Fruit fly (Drosophila melanogaster) whole organism, embryonic: ENCODE results near the gene g.

ENCODE experiments used
- ATbp ChIP-seq: fragments of 200-800 bp; sonication (Bioruptor generic); optimal IDR thresholded peaks from 2 replicates; lab custom pipeline; 2017; ENCODE audit warnings: missing biosample characterization, mild to moderate bottlenecking, missing genetic modification characterization, missing genetic modification reagents
- Ada2b ChIP-seq: fragments of 200-800 bp; sonication (Bioruptor generic); IDR thresholded peaks from 2 replicates; pipeline ENCODE4 v1.3.6; 2022; ENCODE audit warnings: missing biosample characterization, missing genetic modification characterization
- Awh ChIP-seq: fragments of 200-800 bp; sonication (Bioruptor generic); IDR thresholded peaks from 2 replicates; pipeline ENCODE4, ENCODE4 v1.3.6; 2022; ENCODE audit warnings: missing biosample characterization, missing genetic modification characterization
- Bdp1 ChIP-seq: fragments of 200-800 bp; sonication (Bioruptor generic); optimal IDR thresholded peaks from 3 replicates; lab custom pipeline; 2016; ENCODE audit warnings: missing biosample characterization, missing genetic modification characterization
- CG10267 ChIP-seq: fragments of 200-800 bp; sonication (Bioruptor generic); optimal IDR thresholded peaks from 2 replicates; lab custom pipeline; 2018; ENCODE audit warnings: missing biosample characterization, mild to moderate bottlenecking, missing genetic modification characterization, moderate library complexity
- CG10565 ChIP-seq: fragments of 200-800 bp; sonication (Bioruptor generic); optimal IDR thresholded peaks from 3 replicates; lab custom pipeline; 2016; ENCODE audit warnings: missing biosample characterization, mild to moderate bottlenecking, missing genetic modification characterization
- CG14710 ChIP-seq: fragments of 200-800 bp; sonication (Bioruptor generic); optimal IDR thresholded peaks from 3 replicates; lab custom pipeline; 2019; ENCODE audit warnings: missing biosample characterization, mild to moderate bottlenecking, missing genetic modification characterization, moderate library complexity
- CG15479 ChIP-seq: fragments of 200-800 bp; sonication (Bioruptor generic); optimal IDR thresholded peaks from 3 replicates; lab custom pipeline; 2019; ENCODE audit warnings: missing biosample characterization, mild to moderate bottlenecking, missing genetic modification characterization, moderate library complexity
- CG17829 ChIP-seq: fragments of 200-800 bp; optimal IDR thresholded peaks from 2 replicates; lab custom pipeline; 2019; ENCODE audit warnings: missing biosample characterization, mild to moderate bottlenecking, missing genetic modification characterization, moderate library complexity
- CG18262 ChIP-seq: fragments of 200-800 bp; optimal IDR thresholded peaks from 3 replicates; lab custom pipeline; 2019; ENCODE audit warnings: missing biosample characterization, mild to moderate bottlenecking, missing genetic modification characterization, moderate library complexity
- CG2712 ChIP-seq: fragments of 200-800 bp; optimal IDR thresholded peaks from 3 replicates; lab custom pipeline; 2019; ENCODE audit warnings: missing biosample characterization, mild to moderate bottlenecking, missing genetic modification characterization, moderate library complexity
- CG30403 ChIP-seq: fragments of 200-800 bp; sonication (Bioruptor generic); optimal IDR thresholded peaks from 3 replicates; lab custom pipeline; 2016; ENCODE audit warnings: missing biosample characterization, missing genetic modification characterization
- CG31388 ChIP-seq: fragments of 200-800 bp; sonication (Bioruptor generic); optimal IDR thresholded peaks from 2 replicates; lab custom pipeline; 2016; ENCODE audit warnings: missing biosample characterization, missing genetic modification characterization
- CG32532 ChIP-seq: fragments of 200-800 bp; sonication (Bioruptor generic); IDR thresholded peaks from 2 replicates; pipeline ENCODE4 v1.3.6; 2022; ENCODE audit warnings: missing biosample characterization, missing genetic modification characterization
- CG33213 ChIP-seq: fragments of 200-800 bp; sonication (Bioruptor generic); optimal IDR thresholded peaks from 3 replicates; lab custom pipeline; 2016; ENCODE audit warnings: missing biosample characterization, missing genetic modification characterization
- CG3847 ChIP-seq: fragments of 200-800 bp; sonication (Bioruptor generic); IDR thresholded peaks from 2 replicates; pipeline ENCODE4 v1.3.6; 2022; ENCODE audit warnings: missing biosample characterization, missing genetic modification characterization
- CG6765 ChIP-seq: fragments of 200-800 bp; sonication (Bioruptor generic); optimal IDR thresholded peaks from 3 replicates; lab custom pipeline; 2017; ENCODE audit warnings: missing biosample characterization, mild to moderate bottlenecking, missing genetic modification characterization
- CG7271 ChIP-seq: fragments of 200-800 bp; sonication (Bioruptor generic); optimal IDR thresholded peaks from 2 replicates; lab custom pipeline; 2018; ENCODE audit warnings: missing biosample characterization, mild to moderate bottlenecking, missing genetic modification characterization, moderate library complexity
- CG7963 ChIP-seq: fragments of 200-800 bp; sonication (Bioruptor generic); IDR thresholded peaks from 3 replicates; pipeline ENCODE4 v1.3.6; 2022; ENCODE audit warnings: missing biosample characterization, missing genetic modification characterization; ENCODE audit not compliant: partially characterized antibody
- CG7987 ChIP-seq: fragments of 200-800 bp; sonication (Bioruptor generic); optimal IDR thresholded peaks from 2 replicates; lab custom pipeline; 2018; ENCODE audit warnings: missing biosample characterization, mild to moderate bottlenecking, missing genetic modification characterization, moderate library complexity
- CG8290 ChIP-seq, 3 experiments: fragments of 200-800 bp; sonication (Bioruptor generic); optimal IDR thresholded peaks; 2 replicates each; lab custom pipeline; 2016 to 2019; ENCODE audit warnings: missing biosample characterization in 3 of 3, missing genetic modification characterization in 3 of 3, mild to moderate bottlenecking in 2 of 3, moderate library complexity in 1 of 3
- CG8478 ChIP-seq: fragments of >200 bp; optimal IDR thresholded peaks from 2 replicates; lab custom pipeline; 2018
- Drgx ChIP-seq: fragments of 200-800 bp; sonication (Bioruptor generic); IDR thresholded peaks from 2 replicates; pipeline ENCODE4 v1.3.6; 2022; ENCODE audit warnings: missing biosample characterization, missing genetic modification characterization
- Eip74EF ChIP-seq, 2 experiments: fragments of 200-800 bp in 1 of 2; fragments of >200 bp in 1 of 2; sonication (Bioruptor generic) in 1 of 2; optimal IDR thresholded peaks; 2 replicates each; lab custom pipeline; 2017 to 2019; ENCODE audit warnings: missing biosample characterization in 2 of 2, missing genetic modification characterization in 2 of 2, mild to moderate bottlenecking in 1 of 2, moderate library complexity in 1 of 2
- GATAe ChIP-seq: fragments of 200-800 bp; sonication (Bioruptor generic); conservative IDR thresholded peaks from 2 replicates; pipeline ENCODE4 v1.3.6; 2022; ENCODE audit warnings: missing biosample characterization, missing genetic modification characterization
- HmgZ ChIP-seq: fragments of 200-800 bp; sonication (Bioruptor generic); optimal IDR thresholded peaks from 2 replicates; lab custom pipeline; 2018; ENCODE audit warnings: missing biosample characterization, mild to moderate bottlenecking, missing genetic modification characterization
- Kr ChIP-seq: fragments of 200-800 bp; sonication (Bioruptor generic); optimal IDR thresholded peaks from 2 replicates; lab custom pipeline; 2017; ENCODE audit warnings: missing biosample characterization, mild to moderate bottlenecking, missing genetic modification characterization
- Myb ChIP-seq: fragments of 200-800 bp; sonication (Bioruptor generic); optimal IDR thresholded peaks from 2 replicates; lab custom pipeline; 2016; ENCODE audit warnings: missing biosample characterization, missing genetic modification characterization
- Oaz ChIP-seq: fragments of 200-800 bp; sonication (Bioruptor generic); IDR thresholded peaks from 2 replicates; pipeline ENCODE4 v1.3.6; 2022; ENCODE audit warnings: missing biosample characterization, missing genetic modification characterization
- Ptx1 ChIP-seq: fragments of 200-800 bp; sonication (Bioruptor generic); IDR thresholded peaks from 2 replicates; pipeline ENCODE4 v1.3.6; 2022; ENCODE audit warnings: missing biosample characterization, missing genetic modification characterization
- Side ChIP-seq: fragments of 200-800 bp; sonication (Bioruptor generic); optimal IDR thresholded peaks from 2 replicates; lab custom pipeline; 2016; ENCODE audit warnings: missing biosample characterization, missing genetic modification characterization
- ase ChIP-seq: fragments of 200-800 bp; sonication (Bioruptor generic); IDR thresholded peaks from 3 replicates; pipeline ENCODE4 v1.3.6; 2022; ENCODE audit warnings: missing biosample characterization, missing genetic modification characterization
- bab2 ChIP-seq: fragments of 200-800 bp; sonication (Bioruptor generic); optimal IDR thresholded peaks from 2 replicates; lab custom pipeline; 2016; ENCODE audit warnings: missing biosample characterization, missing genetic modification characterization
- bowl ChIP-seq: fragments of 200-800 bp; sonication (Bioruptor generic); IDR thresholded peaks from 2 replicates; pipeline ENCODE4 v1.3.6; 2022; ENCODE audit warnings: missing biosample characterization, missing genetic modification characterization
- br ChIP-seq: fragments of >200 bp; optimal IDR thresholded peaks from 2 replicates; lab custom pipeline; 2017
- caup ChIP-seq: fragments of 200-800 bp; sonication (Bioruptor generic); optimal IDR thresholded peaks from 3 replicates; lab custom pipeline; 2017; ENCODE audit warnings: missing biosample characterization, mild to moderate bottlenecking, missing genetic modification characterization, moderate library complexity; ENCODE audit not compliant: severe bottlenecking
- chif ChIP-seq, 2 experiments: fragments of 200-800 bp; sonication (Bioruptor generic); optimal IDR thresholded peaks; 3 replicates each; lab custom pipeline; 2016; ENCODE audit warnings: missing biosample characterization in 2 of 2, missing genetic modification characterization in 2 of 2
- dpn ChIP-seq, 2 experiments: fragments of 200-800 bp; sonication (Bioruptor generic); optimal IDR thresholded peaks; 3 replicates each; lab custom pipeline; 2016; ENCODE audit warnings: missing biosample characterization in 2 of 2, missing genetic modification characterization in 2 of 2
- esg ChIP-seq: fragments of 200-800 bp; sonication (Bioruptor generic); conservative IDR thresholded peaks from 2 replicates; pipeline ENCODE4 v1.3.6; 2022; ENCODE audit warnings: missing biosample characterization, missing genetic modification characterization
- fd102C ChIP-seq: fragments of 200-800 bp; sonication (Bioruptor generic); optimal IDR thresholded peaks from 2 replicates; lab custom pipeline; 2018; ENCODE audit warnings: missing biosample characterization, mild to moderate bottlenecking, missing genetic modification characterization, moderate library complexity
- fd64A ChIP-seq: fragments of 200-800 bp; sonication (Bioruptor generic); optimal IDR thresholded peaks from 3 replicates; lab custom pipeline; 2018; ENCODE audit warnings: missing biosample characterization, mild to moderate bottlenecking, missing genetic modification characterization
- gcm ChIP-seq: fragments of 200-800 bp; sonication (Bioruptor generic); optimal IDR thresholded peaks from 2 replicates; lab custom pipeline; 2019; ENCODE audit warnings: missing biosample characterization, mild to moderate bottlenecking, missing genetic modification characterization, moderate library complexity
- gcm2 ChIP-seq: fragments of 200-800 bp; sonication (Bioruptor generic); optimal IDR thresholded peaks from 2 replicates; lab custom pipeline; 2016; ENCODE audit warnings: missing biosample characterization, missing genetic modification characterization
- jumu ChIP-seq: fragments of 200-800 bp; sonication (Bioruptor generic); optimal IDR thresholded peaks from 3 replicates; lab custom pipeline; 2016; ENCODE audit warnings: missing biosample characterization, missing genetic modification characterization
- lab ChIP-seq: fragments of 200-800 bp; sonication (Bioruptor generic); optimal IDR thresholded peaks from 3 replicates; lab custom pipeline; 2017; ENCODE audit warnings: missing biosample characterization, missing genetic modification characterization, mild to moderate bottlenecking, moderate library complexity, missing genetic modification reagents
- maf-S ChIP-seq: fragments of 200-800 bp; sonication (Bioruptor generic); optimal IDR thresholded peaks from 2 replicates; lab custom pipeline; 2016; ENCODE audit warnings: missing biosample characterization, missing genetic modification characterization
- pum ChIP-seq: fragments of 200-800 bp; sonication (Bioruptor generic); optimal IDR thresholded peaks from 2 replicates; lab custom pipeline; 2016; ENCODE audit warnings: missing biosample characterization, missing genetic modification characterization
- sisA ChIP-seq: fragments of 200-800 bp; sonication (Bioruptor generic); IDR thresholded peaks from 2 replicates; pipeline ENCODE4 v1.3.6; 2022; ENCODE audit warnings: missing biosample characterization, missing genetic modification characterization
- stc ChIP-seq: fragments of 200-800 bp; sonication (Bioruptor generic); IDR thresholded peaks from 2 replicates; pipeline ENCODE4 v1.3.6; 2022; ENCODE audit warnings: missing biosample characterization, missing genetic modification characterization
- tll ChIP-seq, 2 experiments: fragments of 200-800 bp in 1 of 2; fragments of >200 bp in 1 of 2; sonication (Bioruptor generic) in 1 of 2; optimal IDR thresholded peaks; 2 replicates each; lab custom pipeline; 2017 to 2019; ENCODE audit warnings: missing biosample characterization in 2 of 2, missing genetic modification characterization in 2 of 2, mild to moderate bottlenecking in 1 of 2, moderate library complexity in 1 of 2
- yki ChIP-seq: fragments of >200 bp; optimal IDR thresholded peaks from 3 replicates; lab custom pipeline; 2018

g gene

DNA sequence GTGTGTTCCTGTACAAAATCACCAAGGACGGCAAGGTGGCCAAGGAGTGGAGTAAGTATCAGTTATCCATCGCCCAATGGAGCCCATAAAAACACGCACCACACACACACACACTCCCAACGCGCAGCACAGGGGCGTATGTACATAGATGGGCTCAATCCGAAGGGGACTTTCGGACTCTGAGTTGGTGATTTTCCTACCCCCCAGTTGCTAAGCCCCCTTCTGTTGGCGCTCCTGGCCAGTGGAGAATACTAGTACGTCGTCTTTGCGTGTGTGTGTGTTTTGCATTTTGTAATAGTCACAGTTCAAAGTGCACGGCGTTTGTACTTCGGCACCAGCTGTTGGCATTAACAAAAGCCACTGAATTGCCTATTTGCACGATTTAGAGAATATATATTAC, 4.0 kb upstream of the g start (continued):
- TF ChIP-seq CG2712 (tag; lab: Kevin White, UChicago), result peak; percentile 69
- TF ChIP-seq CG14710 (tag; lab: Kevin White, UChicago), result peak; percentile 26
- TF ChIP-seq CG30403 (GFP tag; lab: Kevin White, UChicago), result peak; percentile 72
- peak; percentile 71 for TF ChIP-seq CG17829 (tag; lab: Kevin White, UChicago)
- TF ChIP-seq yki (lab: Kevin White, UChicago), result no peak
- TF ChIP-seq fd64A (GFP tag; lab: Kevin White, UChicago), result peak; percentile 15
- peak; percentile 74 for TF ChIP-seq CG3847 (GFP tag; lab: Robert Waterston, UW)
- peak; percentile 49 for TF ChIP-seq Bdp1 (GFP tag; lab: Kevin White, UChicago)
- peak; percentile 85 for TF ChIP-seq sisA (GFP tag; lab: Robert Waterston, UW)
- peak; percentile 86 for TF ChIP-seq Ptx1 (GFP tag; lab: Robert Waterston, UW)
- peak; percentile 80 for TF ChIP-seq Side (GFP tag; lab: Kevin White, UChicago)
- peak; percentile 83 for TF ChIP-seq pum (GFP tag; lab: Kevin White, UChicago)
- peak; percentile 89 for TF ChIP-seq bab2 (GFP tag; lab: Kevin White, UChicago)
- TF ChIP-seq CG10267 (tag; lab: Kevin White, UChicago), result peak; percentile 48
- TF ChIP-seq dpn (GFP tag; optimal IDR thresholded peaks at IDR 0.05; lab: Kevin White, UChicago), result peak; percentile 69 to 89
- no peak for TF ChIP-seq CG7271
- TF ChIP-seq bowl (GFP tag; lab: Robert Waterston, UW), result peak; percentile 74
- TF ChIP-seq Awh (GFP tag; lab: Robert Waterston, UW), result peak; percentile 46; the same call in 1 of the 2 replicates
- peak in 1 of 2 experiments; percentile 12 for TF ChIP-seq Eip74EF (GFP tag; optimal IDR thresholded peaks at IDR 0.05; lab: Kevin White, UChicago)
- peak; percentile 80 for TF ChIP-seq ATbp
- TF ChIP-seq Drgx (GFP tag; lab: Robert Waterston, UW), result peak; percentile 92
- no peak for TF ChIP-seq CG7963 (GFP tag; lab: Robert Waterston, UW)
- TF ChIP-seq CG6765 (GFP tag; lab: Kevin White, UChicago), result peak; percentile 80
- TF ChIP-seq gcm, result peak; percentile 47
- TF ChIP-seq Ada2b (GFP tag; lab: Robert Waterston, UW), result peak; percentile 85
- peak; percentile 75 for TF ChIP-seq CG7987
- no peak for TF ChIP-seq tll (GFP tag; optimal IDR thresholded peaks at IDR 0.05; lab: Kevin White, UChicago)
- TF ChIP-seq Kr (GFP tag; lab: Kevin White, UChicago), result no peak
- peak; percentile 68 for TF ChIP-seq maf-S (GFP tag; lab: Kevin White, UChicago)
- no peak for TF ChIP-seq CG31388 (GFP tag; lab: Kevin White, UChicago)
- peak; percentile 35 for TF ChIP-seq CG18262 (tag; lab: Kevin White, UChicago)
- no peak for TF ChIP-seq br (lab: Kevin White, UChicago)
- peak; percentile 58 for TF ChIP-seq Myb
- TF ChIP-seq CG33213, result peak; percentile 47
- TF ChIP-seq CG10565 (GFP tag; lab: Kevin White, UChicago), result no peak
- TF ChIP-seq jumu (GFP tag; lab: Kevin White, UChicago), result peak; percentile 79
- TF ChIP-seq CG32532 (GFP tag; lab: Robert Waterston, UW), result peak; percentile 91
- no peak for TF ChIP-seq CG8478 (lab: Kevin White, UChicago)
- peak; percentile 76 for TF ChIP-seq HmgZ (tag; lab: Kevin White, UChicago)
- peak; percentile 59; the same call in 1 of the 2 replicates for TF ChIP-seq esg (GFP tag; lab: Robert Waterston, UW)
- TF ChIP-seq stc (GFP tag; lab: Robert Waterston, UW), result peak; percentile 75
- peak; percentile 65; the same call in 2 of the 3 replicates for TF ChIP-seq ase (GFP tag; lab: Robert Waterston, UW)
- no peak for TF ChIP-seq CG15479
- TF ChIP-seq CG8290 (GFP tag; optimal IDR thresholded peaks at IDR 0.05; lab: Kevin White, UChicago), result no peak
- peak in 1 of 2 experiments; percentile 98 for TF ChIP-seq CG8290 (tag; optimal IDR thresholded peaks at IDR 0.05; lab: Kevin White, UChicago)
- no peak for TF ChIP-seq GATAe (GFP tag; lab: Robert Waterston, UW)
- peak; percentile 80 for TF ChIP-seq caup (GFP tag; lab: Kevin White, UChicago)
- TF ChIP-seq fd102C (GFP tag; lab: Kevin White, UChicago), result no peak
- TF ChIP-seq gcm2 (GFP tag; lab: Kevin White, UChicago), result peak; percentile 71
- TF ChIP-seq lab (GFP tag; lab: Kevin White, UChicago), result peak; percentile 91
- TF ChIP-seq chif (GFP tag; optimal IDR thresholded peaks at IDR 0.05; lab: Kevin White, UChicago), result peak; percentile 67 to 80
- TF ChIP-seq Oaz, result peak; percentile 67
